Worm (Caenorhabditis elegans): Measurements from ENCODE around the gene C39E9.7.

C39E9.7 gene

DNA sequence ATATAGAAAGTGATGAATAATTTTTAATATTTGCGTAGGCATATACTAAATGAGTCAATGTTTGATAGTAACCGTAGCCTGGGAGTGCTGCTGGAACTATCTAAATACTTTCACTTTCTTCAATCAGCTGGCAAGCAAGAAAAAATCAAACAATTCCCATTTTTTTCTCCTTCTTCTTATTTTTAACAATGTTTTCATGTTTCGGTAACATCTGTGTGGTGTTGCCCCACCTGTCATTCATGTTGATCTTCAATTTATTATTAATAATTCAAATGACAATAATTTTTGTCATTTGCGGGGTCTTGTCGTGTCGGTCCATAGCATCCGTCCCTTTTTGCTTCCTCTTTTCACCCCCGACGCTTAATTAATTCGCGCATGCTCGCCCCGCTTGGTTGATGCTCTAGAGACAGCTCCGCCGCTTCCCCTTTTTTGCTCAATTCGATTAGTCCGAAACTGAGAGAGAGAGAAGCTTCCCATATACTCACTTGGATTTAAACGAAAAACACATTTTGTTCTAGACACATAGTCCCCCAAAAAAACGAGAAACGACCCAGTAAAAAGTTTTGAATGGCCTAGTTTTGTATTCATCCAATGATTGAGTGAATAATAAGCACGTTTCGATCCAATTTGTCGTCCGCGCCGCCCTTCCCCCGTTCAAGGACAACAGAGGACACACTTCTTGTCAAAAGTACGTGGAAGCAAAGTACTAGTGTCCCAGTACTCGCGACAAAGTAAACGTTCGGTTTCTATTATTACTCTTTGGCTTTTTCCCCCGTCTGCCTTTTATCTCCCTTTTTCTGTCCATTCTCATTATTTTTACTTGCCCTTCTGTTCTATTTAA is 48.5 kb downstream of the C39E9.7 start:
- TF ChIP-seq F49E8.2 (tag; optimal IDR thresholded peaks at IDR 0.05; ENCODE audit: insufficient read depth) (no peak), zfh-2 (GFP tag; conservative IDR thresholded peaks at IDR 0.05) (0 out of 2 replicates have a peak, but pooled peaks have one; percentile 44), egl-44 (GFP tag; IDR thresholded peaks at IDR 0.05) (0 out of 2 replicates have a peak, but pooled peaks have one; percentile 25), ceh-27 (GFP tag; optimal IDR thresholded peaks at IDR 0.05) (no peak), repo-1 (tag; optimal IDR thresholded peaks at IDR 0.05) (no peak)

DNA sequence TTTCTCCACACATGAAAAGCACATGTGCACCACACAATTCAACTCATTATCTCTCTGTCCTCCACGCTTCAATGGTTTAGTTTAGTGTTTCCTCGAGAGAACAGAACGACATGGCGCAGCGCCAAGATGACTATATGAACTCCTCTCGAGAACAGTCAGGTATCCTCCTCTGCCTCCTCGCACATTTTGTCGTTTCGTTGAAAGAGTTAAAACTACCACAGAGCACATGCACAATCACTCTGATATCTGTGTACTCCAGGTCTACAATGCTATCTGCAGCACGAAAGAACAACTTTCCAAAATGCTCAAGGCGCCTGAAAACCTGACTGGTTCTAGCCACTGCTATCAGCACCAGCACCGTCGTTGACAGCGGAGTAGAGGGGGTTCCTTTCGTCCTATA is 49.8 kb downstream of the C39E9.7 start:
- TF ChIP-seq madf-6 (GFP tag; IDR thresholded peaks at IDR 0.05) (no peak), ztf-26 (tag; optimal IDR thresholded peaks at IDR 0.05) (no peak), ets-4 (GFP tag; optimal IDR thresholded peaks at IDR 0.05) (peak; percentile 70), Y56A3A.18 (GFP tag; IDR thresholded peaks at IDR 0.05) (peak; percentile 73; the same call in 1 of the 2 replicates), tbp1 (GFP tag; optimal IDR thresholded peaks at IDR 0.05) (peak; percentile 23), B0336.3 (GFP tag; IDR thresholded peaks at IDR 0.05) (peak; percentile 51; the same call in 1 of the 2 replicates), egrh-3 (GFP tag; IDR thresholded peaks at IDR 0.05) (0 out of 2 replicates have a peak, but pooled peaks have one; percentile 5), atf-7 (tag; optimal IDR thresholded peaks at IDR 0.05) (peak; percentile 63), lag-1 (GFP tag; IDR thresholded peaks at IDR 0.05) (no peak), hsf-1 (GFP tag; IDR thresholded peaks at IDR 0.05) (0 out of 2 replicates have a peak, but pooled peaks have one; percentile 10), nhr-90 (tag; optimal IDR thresholded peaks at IDR 0.05) (peak; percentile 49), ztf-22 (GFP tag; optimal IDR thresholded peaks at IDR 0.05) (peak; percentile 34), ceh-91 (GFP tag; IDR thresholded peaks at IDR 0.05) (no peak), ztf-6 (GFP tag; IDR thresholded peaks at IDR 0.05) (no peak), cebp-1 (GFP tag; IDR thresholded peaks at IDR 0.05) (no peak), cebp-1 (tag; optimal IDR thresholded peaks at IDR 0.05) (peak; percentile 9), dox-1 (GFP tag; IDR thresholded peaks at IDR 0.05) (peak; percentile 61; the same call in 1 of the 2 replicates), attf-5 (GFP tag; optimal IDR thresholded peaks at IDR 0.05) (peak; percentile 48), F10E7.11 (tag; optimal IDR thresholded peaks at IDR 0.05) (no peak), Y53F4B.3 (GFP tag; IDR thresholded peaks at IDR 0.05) (no peak), sptf-2 (GFP tag; optimal IDR thresholded peaks at IDR 0.05) (no peak), lsl-1 (GFP tag; optimal IDR thresholded peaks at IDR 0.05) (no peak), madf-10 (tag; optimal IDR thresholded peaks at IDR 0.05) (peak; percentile 3), snpc-4 (GFP tag; optimal IDR thresholded peaks at IDR 0.05) (no peak), snpc-4 (tag; optimal IDR thresholded peaks at IDR 0.05) (no peak), cebp-2 (GFP tag; IDR thresholded peaks at IDR 0.05) (no peak), hmg-20 (GFP tag; IDR thresholded peaks at IDR 0.05) (no peak), fkh-3 (tag; optimal IDR thresholded peaks at IDR 0.05) (no peak), lir-1 (GFP tag; conservative IDR thresholded peaks at IDR 0.05) (no peak), zfh-2 (GFP tag; conservative IDR thresholded peaks at IDR 0.05) (peak; percentile 36; the same call in 1 of the 2 replicates), ceh-40 (GFP tag; IDR thresholded peaks at IDR 0.05) (no peak), mcd-1 (GFP tag; IDR thresholded peaks at IDR 0.05) (no peak), him-1 (tag; optimal IDR thresholded peaks at IDR 0.05) (no peak), ceh-100 (GFP tag; IDR thresholded peaks at IDR 0.05) (no peak), ztf-18 (tag; optimal IDR thresholded peaks at IDR 0.05) (no peak), tlf-1 (GFP tag; optimal IDR thresholded peaks at IDR 0.05) (peak; percentile 18), nhr-179 (tag; optimal IDR thresholded peaks at IDR 0.05) (no peak), Y95B8A.8 (GFP tag; IDR thresholded peaks at IDR 0.05) (no peak), sea-2 (GFP tag; IDR thresholded peaks at IDR 0.05) (no peak), pha-4 (tag; optimal IDR thresholded peaks at IDR 0.05) (no peak), nfya-1 (tag; optimal IDR thresholded peaks at IDR 0.05; ENCODE audit: borderline replicate concordance, insufficient read depth) (no peak), F52B5.7 (tag; optimal IDR thresholded peaks at IDR 0.05) (no peak)
